Worm (Caenorhabditis elegans) whole organism, mixed stage, embryonic: ENCODE measurements around the gene F35C5.3.

Experiments
- lsy-2 ChIP-seq: fragments of 150-350 bp; optimal IDR thresholded peaks from 2 replicates; lab custom pipeline; 2014; ENCODE audit warnings: missing biosample characterization, missing genetic modification characterization
- mab-5 ChIP-seq: fragments of 150-350 bp; optimal IDR thresholded peaks from 2 replicates; lab custom pipeline; 2014; ENCODE audit warnings: missing biosample characterization, missing genetic modification characterization
- pha-4 ChIP-seq: fragments of 150-350 bp; optimal IDR thresholded peaks from 2 replicates; lab custom pipeline; 2018; ENCODE audit warnings: missing biosample characterization, missing genetic modification reagents, missing genetic modification characterization

ce11 chrII:12935259-12935658 is 46.7 kb downstream of the F35C5.3 start, which contains the start of gene lips-9:
- TF ChIP-seq lsy-2, result no peak
- TF ChIP-seq mab-5 (tag; lab: Kevin White, UChicago), result no peak
- no peak for TF ChIP-seq pha-4 (tag; lab: Kevin White, UChicago)
